Fruit fly (Drosophila melanogaster) whole organism, embryonic: Measurements from ENCODE around the gene CG5902.
A peak's percentile ranks its signal among the peaks of the same experiment; 100 is the strongest.

ENCODE experiments used
- CG10267 ChIP-seq: fragments of 200-800 bp; sonication (Bioruptor generic); optimal IDR thresholded peaks from 2 replicates; lab custom pipeline; 2018; ENCODE audit warnings: missing biosample characterization, mild to moderate bottlenecking, missing genetic modification characterization, moderate library complexity
- CG10654 ChIP-seq: fragments of 200-800 bp; sonication (Bioruptor generic); optimal IDR thresholded peaks from 2 replicates; lab custom pipeline; 2016; ENCODE audit warnings: missing biosample characterization, missing genetic modification characterization
- CG11695 ChIP-seq: fragments of 200-800 bp; sonication (Bioruptor generic); IDR thresholded peaks from 3 replicates; pipeline ENCODE4 v1.3.6; 2022; ENCODE audit warnings: missing biosample characterization, missing genetic modification characterization
- CG12236 ChIP-seq: fragments of 200-800 bp; sonication (Bioruptor generic); optimal IDR thresholded peaks from 2 replicates; lab custom pipeline; 2016; ENCODE audit warnings: missing biosample characterization, missing genetic modification characterization
- CG13287 ChIP-seq: fragments of 200-800 bp; sonication (Bioruptor generic); IDR thresholded peaks from 2 replicates; pipeline ENCODE4 v1.3.6; 2022; ENCODE audit warnings: missing biosample characterization, missing genetic modification characterization; ENCODE audit not compliant: partially characterized antibody
- CG1603 ChIP-seq: fragments of 200-800 bp; sonication (Bioruptor generic); optimal IDR thresholded peaks from 2 replicates; lab custom pipeline; 2019; ENCODE audit warnings: missing biosample characterization, mild to moderate bottlenecking, missing genetic modification characterization, moderate library complexity
- CG17186 ChIP-seq: fragments of 200-800 bp; sonication (Bioruptor generic); optimal IDR thresholded peaks from 3 replicates; lab custom pipeline; 2017; ENCODE audit warnings: missing biosample characterization, missing genetic modification reagents, missing genetic modification characterization
- CG2129 ChIP-seq: fragments of 200-800 bp; sonication (Bioruptor generic); IDR thresholded peaks from 2 replicates; pipeline ENCODE4 v1.3.6; 2022; ENCODE audit warnings: missing biosample characterization, missing genetic modification characterization; ENCODE audit not compliant: partially characterized antibody
- CG34422 ChIP-seq: fragments of 200-800 bp; sonication (Bioruptor generic); IDR thresholded peaks from 3 replicates; pipeline ENCODE4 v1.3.6; 2022; ENCODE audit warnings: missing biosample characterization, missing genetic modification characterization
- CG4617 ChIP-seq: fragments of 200-800 bp; sonication (Bioruptor generic); optimal IDR thresholded peaks from 3 replicates; lab custom pipeline; 2016; ENCODE audit warnings: missing biosample characterization, missing genetic modification characterization, borderline replicate concordance
- CG6654 ChIP-seq: fragments of 200-800 bp; sonication (Bioruptor generic); optimal IDR thresholded peaks from 2 replicates; lab custom pipeline; 2017; ENCODE audit warnings: missing biosample characterization, mild to moderate bottlenecking, missing genetic modification characterization
- CG6791 ChIP-seq: fragments of 200-800 bp; sonication (Bioruptor generic); IDR thresholded peaks from 3 replicates; pipeline ENCODE4 v1.3.6; 2022; ENCODE audit warnings: missing biosample characterization, missing genetic modification characterization; ENCODE audit not compliant: partially characterized antibody
- CG6813 ChIP-seq: fragments of 200-800 bp; sonication (Bioruptor generic); optimal IDR thresholded peaks from 2 replicates; lab custom pipeline; 2017; ENCODE audit warnings: missing biosample characterization, missing genetic modification characterization, mild to moderate bottlenecking, moderate library complexity, missing genetic modification reagents
- CG7556 ChIP-seq: fragments of 200-800 bp; sonication (Bioruptor generic); optimal IDR thresholded peaks from 2 replicates; lab custom pipeline; 2017; ENCODE audit warnings: missing biosample characterization, mild to moderate bottlenecking, missing genetic modification characterization
- CG7963 ChIP-seq: fragments of 200-800 bp; sonication (Bioruptor generic); IDR thresholded peaks from 3 replicates; pipeline ENCODE4 v1.3.6; 2022; ENCODE audit warnings: missing biosample characterization, missing genetic modification characterization; ENCODE audit not compliant: partially characterized antibody
- CTCF ChIP-seq: fragments of 200-800 bp; sonication (Bioruptor generic); optimal IDR thresholded peaks from 2 replicates; lab custom pipeline; 2017; ENCODE audit warnings: missing biosample characterization, mild to moderate bottlenecking, missing genetic modification characterization, moderate library complexity
- CoRest ChIP-seq: fragments of 200-800 bp; sonication (Bioruptor generic); optimal IDR thresholded peaks from 3 replicates; lab custom pipeline; 2018; ENCODE audit warnings: missing biosample characterization, mild to moderate bottlenecking, missing genetic modification characterization, moderate library complexity
- D19A ChIP-seq: fragments of 200-800 bp; optimal IDR thresholded peaks from 3 replicates; lab custom pipeline; 2019; ENCODE audit warnings: missing biosample characterization, mild to moderate bottlenecking, missing genetic modification characterization, moderate library complexity
- Dek ChIP-seq: fragments of 200-800 bp; sonication (Bioruptor generic); optimal IDR thresholded peaks from 3 replicates; lab custom pipeline; 2019; ENCODE audit warnings: missing biosample characterization, mild to moderate bottlenecking, missing genetic modification characterization, moderate library complexity
- Dp ChIP-seq: fragments of 200-800 bp; sonication (Bioruptor generic); optimal IDR thresholded peaks from 2 replicates; lab custom pipeline; 2018; ENCODE audit warnings: missing biosample characterization, mild to moderate bottlenecking, missing genetic modification characterization, moderate library complexity
- Ets97D ChIP-seq: fragments of 200-800 bp; sonication (Bioruptor generic); optimal IDR thresholded peaks from 3 replicates; lab custom pipeline; 2016; ENCODE audit warnings: missing biosample characterization, missing genetic modification characterization
- Hmx ChIP-seq: fragments of 200-800 bp; sonication (Bioruptor generic); optimal IDR thresholded peaks from 2 replicates; lab custom pipeline; 2016; ENCODE audit warnings: missing biosample characterization, missing genetic modification characterization
- Hr78 ChIP-seq, 2 experiments: fragments of 200-800 bp in 1 of 2; fragments of >200 bp in 1 of 2; sonication (Bioruptor generic) in 1 of 2; optimal IDR thresholded peaks; 2 replicates each; lab custom pipeline; 2017 to 2019; ENCODE audit warnings: missing biosample characterization in 2 of 2, missing genetic modification characterization in 2 of 2, mild to moderate bottlenecking in 1 of 2, moderate library complexity in 1 of 2
- Hsf ChIP-seq: fragments of 200-800 bp; sonication (Bioruptor generic); optimal IDR thresholded peaks from 3 replicates; lab custom pipeline; 2016; ENCODE audit warnings: missing biosample characterization, missing genetic modification characterization
- MBD-R2 ChIP-seq: fragments of 200-800 bp; sonication (Bioruptor generic); IDR thresholded peaks from 2 replicates; pipeline ENCODE4 v1.3.6; 2022; ENCODE audit warnings: missing biosample characterization, missing genetic modification characterization
- MESR4 ChIP-seq: fragments of 200-800 bp; sonication (Bioruptor generic); optimal IDR thresholded peaks from 2 replicates; lab custom pipeline; 2018; ENCODE audit warnings: missing biosample characterization, mild to moderate bottlenecking, missing genetic modification characterization, moderate library complexity
- Max ChIP-seq: fragments of 200-800 bp; sonication (Bioruptor generic); optimal IDR thresholded peaks from 2 replicates; lab custom pipeline; 2016; ENCODE audit warnings: missing biosample characterization, mild to moderate bottlenecking, missing genetic modification characterization
- Nf-YB ChIP-seq: fragments of 200-800 bp; sonication (Bioruptor generic); optimal IDR thresholded peaks from 3 replicates; lab custom pipeline; 2019; ENCODE audit warnings: missing biosample characterization, mild to moderate bottlenecking, missing genetic modification characterization, moderate library complexity
- Rfx ChIP-seq: fragments of 200-800 bp; sonication (Bioruptor generic); IDR thresholded peaks from 2 replicates; pipeline ENCODE4 v1.3.6; 2022; ENCODE audit warnings: missing biosample characterization, missing genetic modification characterization
- Sin3A ChIP-seq: fragments of >200 bp; optimal IDR thresholded peaks from 2 replicates; lab custom pipeline; 2018
- Tbp ChIP-seq: fragments of >200 bp; optimal IDR thresholded peaks from 2 replicates; lab custom pipeline; 2018; ENCODE audit warnings: missing biosample characterization, missing genetic modification characterization
- ara ChIP-seq: fragments of 200-800 bp; sonication (Bioruptor generic); IDR thresholded peaks from 2 replicates; pipeline ENCODE4 v1.3.6; 2022; ENCODE audit warnings: missing biosample characterization, missing genetic modification characterization
- cad ChIP-seq: fragments of >200 bp; optimal IDR thresholded peaks from 2 replicates; lab custom pipeline; 2017; ENCODE audit warnings: missing biosample characterization, missing genetic modification characterization
- chm ChIP-seq: fragments of 200-800 bp; sonication (Bioruptor generic); IDR thresholded peaks from 2 replicates; pipeline ENCODE4 v1.3.6; 2022; ENCODE audit warnings: missing biosample characterization, missing genetic modification characterization
- crp ChIP-seq, 2 experiments: fragments of 200-800 bp; sonication (Bioruptor generic); optimal IDR thresholded peaks; 2 replicates in 1 of 2; 3 replicates in 1 of 2; lab custom pipeline; 2017; ENCODE audit warnings: missing biosample characterization in 2 of 2, missing genetic modification characterization in 2 of 2, mild to moderate bottlenecking in 1 of 2, moderate library complexity in 1 of 2
- dan ChIP-seq: fragments of 200-800 bp; sonication (Bioruptor generic); IDR thresholded peaks from 2 replicates; pipeline ENCODE4 v1.3.6; 2022; ENCODE audit warnings: missing biosample characterization, missing genetic modification characterization
- emc ChIP-seq: fragments of 200-800 bp; sonication (Bioruptor generic); optimal IDR thresholded peaks from 2 replicates; lab custom pipeline; 2016; ENCODE audit warnings: missing biosample characterization, missing genetic modification characterization
- gcm2 ChIP-seq: fragments of 200-800 bp; sonication (Bioruptor generic); optimal IDR thresholded peaks from 2 replicates; lab custom pipeline; 2016; ENCODE audit warnings: missing biosample characterization, missing genetic modification characterization
- insv ChIP-seq, 2 experiments: fragments of 200-800 bp; sonication (Bioruptor generic); optimal IDR thresholded peaks; 3 replicates each; lab custom pipeline; 2016 to 2018; ENCODE audit warnings: missing biosample characterization in 2 of 2, missing genetic modification characterization in 2 of 2
- nmo ChIP-seq: fragments of 200-800 bp; sonication (Bioruptor generic); optimal IDR thresholded peaks from 2 replicates; lab custom pipeline; 2018; ENCODE audit warnings: missing biosample characterization, mild to moderate bottlenecking, missing genetic modification characterization, moderate library complexity
- pros ChIP-seq: fragments of 200-800 bp; sonication (Bioruptor generic); optimal IDR thresholded peaks from 3 replicates; lab custom pipeline; 2019; ENCODE audit warnings: missing biosample characterization, mild to moderate bottlenecking, missing genetic modification characterization, moderate library complexity
- pzg ChIP-seq: fragments of 200-800 bp; sonication (Bioruptor generic); optimal IDR thresholded peaks from 3 replicates; lab custom pipeline; 2018; ENCODE audit warnings: missing biosample characterization, mild to moderate bottlenecking, missing genetic modification characterization, moderate library complexity
- row ChIP-seq: fragments of 200-800 bp; sonication (Bioruptor generic); IDR thresholded peaks from 3 replicates; pipeline ENCODE4 v1.3.6; 2022; ENCODE audit warnings: missing biosample characterization, missing genetic modification characterization
- sens ChIP-seq: fragments of 200-800 bp; sonication (Bioruptor generic); peaks from one replicate; lab custom pipeline; 2016; ENCODE audit warnings: missing biosample characterization, missing genetic modification characterization
- seq ChIP-seq: fragments of 200-800 bp; sonication (Bioruptor generic); IDR thresholded peaks from 2 replicates; pipeline ENCODE4 v1.3.6; 2022; ENCODE audit warnings: missing biosample characterization, missing genetic modification characterization
- slp2 ChIP-seq: fragments of 200-800 bp; sonication (Bioruptor generic); optimal IDR thresholded peaks from 2 replicates; lab custom pipeline; 2016; ENCODE audit warnings: missing biosample characterization, missing genetic modification characterization
- sug ChIP-seq: fragments of 200-800 bp; optimal IDR thresholded peaks from 2 replicates; lab custom pipeline; 2019; ENCODE audit warnings: missing biosample characterization, mild to moderate bottlenecking, missing genetic modification characterization, moderate library complexity
- trem ChIP-seq: fragments of 200-800 bp; optimal IDR thresholded peaks from 3 replicates; lab custom pipeline; 2019; ENCODE audit warnings: missing biosample characterization, mild to moderate bottlenecking, missing genetic modification characterization, moderate library complexity
- tup ChIP-seq: fragments of 200-800 bp; sonication (Bioruptor generic); optimal IDR thresholded peaks from 2 replicates; lab custom pipeline; 2016; ENCODE audit warnings: missing biosample characterization, mild to moderate bottlenecking, missing genetic modification characterization, moderate library complexity
- twi ChIP-seq: fragments of 200-800 bp; optimal IDR thresholded peaks from 2 replicates; lab custom pipeline; 2019; ENCODE audit warnings: missing biosample characterization, mild to moderate bottlenecking, missing genetic modification characterization, moderate library complexity
- tx ChIP-seq: fragments of 200-800 bp; sonication (Bioruptor generic); optimal IDR thresholded peaks from 2 replicates; lab custom pipeline; 2016; ENCODE audit warnings: missing biosample characterization, missing genetic modification characterization

Gene CG5902

dm6 chr3R:23995460-23995859 lies 9.0 kb downstream of the CG5902 start, which contains the start of gene CG33108 (continued):
- no peak for TF ChIP-seq slp2 (GFP tag; lab: Kevin White, UChicago)
- TF ChIP-seq CG10654 = no peak
- no peak for TF ChIP-seq Hr78 (GFP tag; optimal IDR thresholded peaks at IDR 0.05; lab: Kevin White, UChicago)
- no peak for TF ChIP-seq ara (GFP tag; lab: Robert Waterston, UW)
- peak; percentile 31; the same call in 1 of the 2 replicates for TF ChIP-seq CG13287 (GFP tag; lab: Robert Waterston, UW)
- TF ChIP-seq pros (GFP tag; lab: Kevin White, UChicago) = no peak
- TF ChIP-seq Max (GFP tag; lab: Kevin White, UChicago) = no peak
- TF ChIP-seq emc (GFP tag; lab: Kevin White, UChicago) = no peak
- no peak for TF ChIP-seq insv (GFP tag; optimal IDR thresholded peaks at IDR 0.05; lab: Kevin White, UChicago)
- TF ChIP-seq gcm2 (GFP tag; lab: Kevin White, UChicago) = no peak
- peak; percentile 34 for TF ChIP-seq pzg
- no peak for TF ChIP-seq nmo
- TF ChIP-seq twi = no peak
- TF ChIP-seq Tbp (GFP tag; lab: Kevin White, UChicago) = no peak
- no peak for TF ChIP-seq CG7556
- no peak for TF ChIP-seq Hsf (GFP tag; lab: Kevin White, UChicago)
- no peak for TF ChIP-seq CG12236
- no peak for TF ChIP-seq Dek (tag; lab: Kevin White, UChicago)
- TF ChIP-seq sug (tag; lab: Kevin White, UChicago) = peak; percentile 37
- no peak for TF ChIP-seq CG6813 (GFP tag; lab: Kevin White, UChicago)
- no peak for TF ChIP-seq Hmx (GFP tag; lab: Kevin White, UChicago)
- TF ChIP-seq cad (GFP tag; lab: Kevin White, UChicago) = no peak
- peak; percentile 24 for TF ChIP-seq sens (GFP tag; lab: Kevin White, UChicago)

dm6 chr3R:23996224-23996623 lies 9.8 kb downstream of the CG5902 start, which contains the start of gene LSm3:
Gene LSm3, plus strand, starts transcription at chr3R:23996262.
- TF ChIP-seq CTCF (GFP tag; lab: Kevin White, UChicago) = peak; percentile 35
- TF ChIP-seq tup (GFP tag; lab: Kevin White, UChicago) = no peak
- 0 out of 3 replicates have a peak, but pooled peaks have one; percentile 25 for TF ChIP-seq CG34422 (GFP tag; lab: Robert Waterston, UW)
- peak; percentile 5; the same call in 1 of the 3 replicates for TF ChIP-seq row (GFP tag; lab: Robert Waterston, UW)
- TF ChIP-seq Nf-YB = no peak
- peak; percentile 25 for TF ChIP-seq Ets97D
- no peak for TF ChIP-seq dan (GFP tag; lab: Robert Waterston, UW)
- TF ChIP-seq tx = no peak
- no peak for TF ChIP-seq CG6654 (GFP tag; lab: Kevin White, UChicago)
- TF ChIP-seq D19A (tag; lab: Kevin White, UChicago) = no peak
- TF ChIP-seq CG1603 (tag; lab: Kevin White, UChicago) = peak; percentile 22
- no peak for TF ChIP-seq CG11695 (GFP tag; lab: Robert Waterston, UW)
- TF ChIP-seq seq (GFP tag; lab: Robert Waterston, UW) = no peak
- peak; percentile 47 for TF ChIP-seq CoRest (tag; lab: Kevin White, UChicago)
- no peak for TF ChIP-seq Rfx (GFP tag; lab: Robert Waterston, UW)
- peak; percentile 85 for TF ChIP-seq CG10267
- no peak for TF ChIP-seq CG7963 (GFP tag; lab: Robert Waterston, UW)
- peak; percentile 44 for TF ChIP-seq Dp
- peak; percentile 99 for TF ChIP-seq CG17186 (GFP tag; lab: Kevin White, UChicago)
- TF ChIP-seq CG4617 (GFP tag; lab: Kevin White, UChicago) = peak; percentile 32
- TF ChIP-seq MBD-R2 = peak; percentile 65
- TF ChIP-seq crp (GFP tag; optimal IDR thresholded peaks at IDR 0.05; lab: Kevin White, UChicago) = peak in 1 of 2 experiments; percentile 43
- TF ChIP-seq CG2129 (GFP tag; lab: Robert Waterston, UW) = no peak
- peak; percentile 53 for TF ChIP-seq pzg
- peak; percentile 28 for TF ChIP-seq MESR4 (GFP tag; lab: Kevin White, UChicago)
- no peak for TF ChIP-seq CG6791 (GFP tag; lab: Robert Waterston, UW)
- 0 out of 2 replicates have a peak, but pooled peaks have one; percentile 7 for TF ChIP-seq chm (GFP tag; lab: Robert Waterston, UW)
- peak; percentile 29 for TF ChIP-seq Sin3A (lab: Kevin White, UChicago)
- TF ChIP-seq trem (tag; lab: Kevin White, UChicago) = no peak
